Worm (Caenorhabditis elegans): ENCODE measurements around the gene Y6E2A.10.

DNA sequence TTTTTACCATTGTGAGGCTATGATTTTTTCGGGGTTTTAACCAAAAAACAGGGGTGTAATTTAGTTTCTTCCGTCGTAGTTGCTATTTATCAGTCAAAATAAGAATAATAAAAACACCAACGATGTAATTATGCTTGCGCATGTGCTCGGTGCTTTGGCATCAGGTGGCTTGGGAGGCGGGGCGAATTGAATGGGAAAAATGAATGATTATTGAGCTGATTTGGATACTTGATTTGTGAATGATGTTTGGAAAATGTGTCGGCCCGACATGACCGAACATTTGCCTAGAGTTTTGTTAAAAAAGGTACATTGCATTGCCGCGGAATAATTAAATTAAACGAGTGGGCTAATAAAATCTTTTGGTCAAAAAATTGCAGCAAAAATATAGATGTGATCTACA, 1.9 kb upstream of the Y6E2A.10 start, which contains the start of gene str-38:
- no peak for TF ChIP-seq him-1 (tag; optimal IDR thresholded peaks at IDR 0.05)
- no peak for TF ChIP-seq W03F9.2 (tag; optimal IDR thresholded peaks at IDR 0.05)
